Worm (Caenorhabditis elegans) whole organism, L4 larva: ENCODE data around the gene F18A1.1.

Experiments used
- D1046.2 ChIP-seq: fragments of 200-800 bp; sonication (Bioruptor generic); IDR thresholded peaks from 2 replicates; pipeline ENCODE4 v1.3.6; 2022; ENCODE audit warnings: missing genetic modification characterization, missing compliant biosample characterization
- F10B5.3 ChIP-seq: sonication (generic microtip); optimal IDR thresholded peaks from 2 replicates; lab custom pipeline; 2016; ENCODE audit warnings: mild to moderate bottlenecking, missing genetic modification characterization, missing compliant biosample characterization
- F49E8.2 ChIP-seq: sonication (generic microtip); optimal IDR thresholded peaks from 2 replicates; lab custom pipeline; 2016; ENCODE audit warnings: missing compliant biosample characterization, mild to moderate bottlenecking, missing genetic modification characterization, borderline replicate concordance
- R02D3.7 ChIP-seq: fragments of 150-350 bp; sonication (generic microtip); optimal IDR thresholded peaks from 3 replicates; lab custom pipeline; 2014; ENCODE audit warnings: missing biosample characterization, missing genetic modification characterization
- Y48G9A.11 ChIP-seq: fragments of 200-800 bp; sonication (Bioruptor generic); IDR thresholded peaks from 2 replicates; pipeline ENCODE4 v1.3.6; 2022; ENCODE audit warnings: missing genetic modification reagents, missing genetic modification characterization, missing compliant biosample characterization
- Y5F2A.4 ChIP-seq: fragments of 200-800 bp; sonication (Bioruptor generic); optimal IDR thresholded peaks from 2 replicates; lab custom pipeline; 2018; ENCODE audit warnings: mild to moderate bottlenecking, missing genetic modification characterization, missing compliant biosample characterization
- ZK337.2 ChIP-seq: fragments of 200-800 bp; sonication (Bioruptor generic); IDR thresholded peaks from 2 replicates; pipeline ENCODE4 v1.3.6; 2022; ENCODE audit warnings: missing genetic modification reagents, missing genetic modification characterization, missing compliant biosample characterization
- aha-1 ChIP-seq: fragments of 150-350 bp; peaks from one replicate; lab custom pipeline; 2014; ENCODE audit warnings: missing biosample characterization, missing genetic modification characterization
- ceh-20 ChIP-seq: fragments of 200-800 bp; sonication (Bioruptor generic); IDR thresholded peaks from 2 replicates; pipeline ENCODE4 v1.3.6; 2022; ENCODE audit warnings: missing genetic modification reagents, missing genetic modification characterization, missing compliant biosample characterization
- ceh-32 ChIP-seq: sonication (generic microtip); optimal IDR thresholded peaks from 2 replicates; lab custom pipeline; 2016; ENCODE audit warnings: mild to moderate bottlenecking, missing genetic modification characterization, missing compliant biosample characterization; ENCODE audit not compliant: poor library complexity
- ctbp-1 ChIP-seq: fragments of 200-800 bp; sonication (Bioruptor generic); IDR thresholded peaks from 2 replicates; pipeline ENCODE4 v1.3.6; 2022; ENCODE audit warnings: missing genetic modification reagents, missing genetic modification characterization, missing compliant biosample characterization
- daf-19 ChIP-seq: fragments of 200-800 bp; sonication (Bioruptor generic); conservative IDR thresholded peaks from 2 replicates; pipeline ENCODE4 v1.3.6; 2022; ENCODE audit warnings: missing genetic modification characterization, missing compliant biosample characterization
- dmd-9 ChIP-seq: fragments of 200-800 bp; sonication (Bioruptor generic); IDR thresholded peaks from 2 replicates; pipeline ENCODE4 v1.3.6; 2022; ENCODE audit warnings: missing genetic modification reagents, missing genetic modification characterization, missing compliant biosample characterization
- dpl-1 ChIP-seq: fragments of 150-350 bp; optimal IDR thresholded peaks from 2 replicates; lab custom pipeline; 2014; ENCODE audit warnings: missing biosample characterization, missing genetic modification reagents, missing genetic modification characterization
- dve-1 ChIP-seq: sonication (generic microtip); optimal IDR thresholded peaks from 2 replicates; lab custom pipeline; 2017; ENCODE audit warnings: antibody characterized with exemption, mild to moderate bottlenecking, missing genetic modification characterization, missing compliant biosample characterization; ENCODE audit not compliant: insufficient read depth
- fkh-10 ChIP-seq: fragments of 150-350 bp; optimal IDR thresholded peaks from 2 replicates; lab custom pipeline; 2014; ENCODE audit warnings: missing biosample characterization, missing genetic modification reagents, missing genetic modification characterization
- hlh-11 ChIP-seq: fragments of 200-800 bp; sonication (Bioruptor generic); optimal IDR thresholded peaks from 2 replicates; lab custom pipeline; 2018; ENCODE audit warnings: mild to moderate bottlenecking, missing genetic modification characterization, missing compliant biosample characterization
- hlh-30 ChIP-seq: sonication (generic microtip); optimal IDR thresholded peaks from 2 replicates; lab custom pipeline; 2017; ENCODE audit warnings: antibody characterized with exemption, mild to moderate bottlenecking, missing genetic modification characterization, missing compliant biosample characterization; ENCODE audit not compliant: insufficient read depth
- lin-13 ChIP-seq: fragments of 150-350 bp; optimal IDR thresholded peaks from 2 replicates; lab custom pipeline; 2014; ENCODE audit warnings: missing biosample characterization, missing genetic modification reagents, missing genetic modification characterization
- lin-38 ChIP-seq: fragments of 200-800 bp; sonication (Bioruptor generic); IDR thresholded peaks from 2 replicates; pipeline ENCODE4 v1.3.6; 2022; ENCODE audit warnings: missing genetic modification reagents, missing genetic modification characterization, missing compliant biosample characterization
- lin-39 ChIP-seq: fragments of 150-350 bp; optimal IDR thresholded peaks from 2 replicates; lab custom pipeline; 2014; ENCODE audit warnings: missing biosample characterization, missing genetic modification reagents, missing genetic modification characterization
- lsy-2 ChIP-seq, 2 experiments: fragments of 150-350 bp in 1 of 2; sonication (generic microtip) in 1 of 2; optimal IDR thresholded peaks; 2 replicates each; lab custom pipeline; 2014 to 2017; ENCODE audit warnings: missing biosample characterization in 2 of 2, missing genetic modification characterization in 2 of 2
- madf-5 ChIP-seq, 2 experiments: fragments of 200-800 bp; sonication (Bioruptor generic); IDR thresholded peaks; 2 replicates each; pipeline ENCODE4 v1.3.6; 2022; ENCODE audit warnings: missing compliant biosample characterization in 2 of 2, missing genetic modification characterization in 2 of 2
- mdt-29 ChIP-seq: fragments of 200-800 bp; sonication (Bioruptor generic); IDR thresholded peaks from 2 replicates; pipeline ENCODE4 v1.3.6; 2022; ENCODE audit warnings: missing genetic modification reagents, missing genetic modification characterization, missing compliant biosample characterization
- mep-1 ChIP-seq: fragments of 150-350 bp; sonication (generic microtip); optimal IDR thresholded peaks from 3 replicates; lab custom pipeline; 2014; ENCODE audit warnings: missing biosample characterization, missing genetic modification characterization
- mes-2 ChIP-seq: sonication (generic microtip); optimal IDR thresholded peaks from 2 replicates; lab custom pipeline; 2016; ENCODE audit warnings: missing genotype, mild to moderate bottlenecking, missing genetic modification characterization, missing compliant biosample characterization; ENCODE audit not compliant: poor library complexity, severe bottlenecking
- mxl-2 ChIP-seq: fragments of 200-800 bp; sonication (Bioruptor generic); conservative IDR thresholded peaks from 2 replicates; pipeline ENCODE4 v1.3.6; 2022; ENCODE audit warnings: missing genetic modification reagents, missing genetic modification characterization, missing compliant biosample characterization
- nhr-10 ChIP-seq: fragments of 150-350 bp; optimal IDR thresholded peaks from 2 replicates; lab custom pipeline; 2014; ENCODE audit warnings: missing biosample characterization, missing genetic modification characterization
- nhr-28 ChIP-seq: fragments of 150-350 bp; optimal IDR thresholded peaks from 2 replicates; lab custom pipeline; 2014; ENCODE audit warnings: missing biosample characterization, missing genetic modification characterization
- nhr-6 ChIP-seq: fragments of 150-350 bp; optimal IDR thresholded peaks from 2 replicates; lab custom pipeline; 2014; ENCODE audit warnings: missing biosample characterization, missing genetic modification characterization
- nhr-76 ChIP-seq: fragments of 150-350 bp; optimal IDR thresholded peaks from 2 replicates; lab custom pipeline; 2014; ENCODE audit warnings: missing biosample characterization, missing genetic modification characterization
- pha-4 ChIP-seq, 2 experiments: fragments of 150-350 bp in 1 of 2; fragments of 200-800 bp in 1 of 2; sonication (Bioruptor generic) in 1 of 2; IDR thresholded peaks in 1 of 2; optimal IDR thresholded peaks in 1 of 2; 2 replicates each; pipeline versions ENCODE4 v1.3.6 to Lab custom; 2014 to 2022; ENCODE audit warnings: missing genetic modification characterization in 2 of 2, missing genetic modification reagents in 2 of 2, missing biosample characterization in 1 of 2, missing compliant biosample characterization in 1 of 2
- rbr-2 ChIP-seq: sonication (generic microtip); optimal IDR thresholded peaks from 2 replicates; lab custom pipeline; 2016; ENCODE audit warnings: missing genotype, missing genetic modification characterization, missing compliant biosample characterization
- sdz-12 ChIP-seq: fragments of 200-800 bp; sonication (Bioruptor generic); optimal IDR thresholded peaks from 2 replicates; lab custom pipeline; 2018; ENCODE audit warnings: mild to moderate bottlenecking, missing genetic modification characterization, missing compliant biosample characterization
- snpc-1.2 ChIP-seq: fragments of 200-800 bp; sonication (Bioruptor generic); IDR thresholded peaks from 2 replicates; pipeline ENCODE4 v1.3.6; 2022; ENCODE audit warnings: missing genetic modification reagents, missing genetic modification characterization, missing compliant biosample characterization
- tag-97 ChIP-seq: fragments of 200-800 bp; sonication (Bioruptor generic); IDR thresholded peaks from 2 replicates; pipeline ENCODE4 v1.3.6; 2022; ENCODE audit warnings: missing genetic modification characterization, missing compliant biosample characterization
- unc-130 ChIP-seq: sonication (generic microtip); optimal IDR thresholded peaks from 2 replicates; lab custom pipeline; 2016; ENCODE audit warnings: missing genetic modification reagents, missing genetic modification characterization, missing compliant biosample characterization
- unc-62 ChIP-seq, 3 experiments: fragments of 150-350 bp in 1 of 3; sonication (generic microtip); optimal IDR thresholded peaks in 2 of 3; peaks in 1 of 3; 1 replicate in 1 of 3; 2 replicates in 2 of 3; lab custom pipeline; 2014 to 2017; ENCODE audit warnings: missing biosample characterization in 3 of 3, missing genetic modification characterization in 3 of 3, missing genetic modification reagents in 3 of 3, missing genotype in 1 of 3
- vab-7 ChIP-seq: fragments of 200-800 bp; sonication (Bioruptor generic); IDR thresholded peaks from 2 replicates; pipeline ENCODE4 v1.3.6; 2022; ENCODE audit warnings: missing genetic modification reagents, missing genetic modification characterization, missing compliant biosample characterization
- zag-1 ChIP-seq: fragments of 150-350 bp; optimal IDR thresholded peaks from 2 replicates; lab custom pipeline; 2014; ENCODE audit warnings: missing biosample characterization, missing genetic modification characterization
- ztf-11 ChIP-seq: fragments of 150-350 bp; optimal IDR thresholded peaks from 2 replicates; lab custom pipeline; 2014; ENCODE audit warnings: missing biosample characterization, missing genetic modification characterization

F18A1.1 gene

DNA sequence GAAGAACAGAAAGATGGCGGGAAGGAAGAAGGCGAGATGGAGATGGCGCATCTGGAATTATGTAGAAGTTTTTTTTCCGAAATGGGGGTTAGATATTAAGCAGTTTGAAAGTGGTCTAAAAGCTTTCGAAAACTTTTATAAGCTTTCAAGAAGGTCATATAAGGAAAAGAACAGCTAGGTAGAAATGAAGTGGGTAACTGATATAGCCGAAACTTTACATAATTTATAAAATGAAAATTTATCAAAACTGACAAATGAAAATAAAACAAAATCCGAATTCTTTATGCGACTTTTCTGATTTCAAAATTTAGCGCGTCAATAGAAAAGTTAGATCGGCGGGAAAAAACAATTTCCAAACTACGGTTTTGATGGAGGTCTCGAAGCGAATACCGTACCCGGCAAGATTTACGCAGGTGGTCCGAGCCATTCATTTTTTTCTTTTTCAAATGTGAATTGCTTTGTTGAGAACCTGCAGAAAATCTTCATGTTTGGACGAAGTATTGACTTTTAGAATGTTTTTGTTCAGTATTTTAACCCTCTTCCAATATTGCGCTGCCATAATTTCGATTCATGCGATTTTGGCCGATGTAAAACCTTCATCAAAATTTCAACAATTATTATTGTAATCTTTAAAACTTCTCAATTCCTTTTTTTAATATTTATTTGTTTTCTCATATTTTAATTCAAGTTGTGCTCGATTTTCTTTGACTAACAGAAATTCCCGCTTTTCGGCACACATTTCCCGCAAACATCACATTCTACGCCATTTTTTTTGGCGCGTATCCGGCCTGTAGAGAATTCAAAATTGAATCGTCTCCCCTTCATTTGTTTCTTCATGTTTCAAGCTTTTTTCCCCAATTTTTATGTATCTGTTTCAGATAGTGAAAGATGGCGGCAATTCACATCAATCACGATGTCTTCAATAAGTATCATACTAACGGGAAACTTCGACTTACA lies 20.7 kb upstream of the F18A1.1 start, which contains the start of the genes F18A1.7 and rpa-1:
Gene F18A1.7, minus strand, starts transcription at position 51 of the 957 bp plus-strand sequence.
Gene rpa-1, plus strand, starts transcription at position 879 of the 957 bp plus-strand sequence.
- TF ChIP-seq mes-2 (tag; lab: Kevin White, UChicago) (peak; percentile 55), dpl-1 (GFP tag; lab: Kevin White, UChicago) (peak; percentile 73), unc-130 (GFP tag; lab: Kevin White, UChicago) (peak; percentile 72), lin-39 (tag; lab: Kevin White, UChicago) (no peak), R02D3.7 (tag; lab: Kevin White, UChicago) (peak; percentile 58), Y48G9A.11 (peak; percentile 43; the same call in 1 of the 2 replicates), F49E8.2 (peak; percentile 44), lin-38 (GFP tag; lab: Robert Waterston, UW) (peak; percentile 68), mdt-29 (GFP tag; lab: Robert Waterston, UW) (no peak), lsy-2 (tag; optimal IDR thresholded peaks at IDR 0.05; lab: Kevin White, UChicago) (peak in 1 of 2 experiments; percentile 23), aha-1 (tag; lab: Kevin White, UChicago) (peak; percentile 88), tag-97 (GFP tag; lab: Robert Waterston, UW) (no peak), hlh-30 (tag; lab: Kevin White, UChicago) (peak; percentile 13)

DNA sequence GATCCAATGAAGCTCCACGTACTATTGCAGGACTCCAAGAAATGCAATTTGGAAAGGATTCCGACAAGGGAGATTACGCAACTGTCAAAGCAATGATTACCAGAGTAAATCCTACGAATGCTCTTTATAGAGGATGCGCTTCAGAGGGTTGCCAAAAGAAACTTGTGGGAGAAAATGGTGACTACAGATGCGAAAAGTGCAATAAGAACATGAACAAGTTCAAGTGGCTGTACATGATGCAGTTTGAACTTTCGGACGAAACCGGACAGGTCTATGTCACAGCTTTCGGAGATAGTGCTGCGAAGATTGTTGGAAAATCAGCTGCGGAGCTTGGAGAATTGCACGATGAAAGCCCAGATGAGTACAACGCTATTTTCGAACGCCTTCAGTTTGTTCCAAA lies 18.4 kb upstream of the F18A1.1 start:
- peak; percentile 88 for TF ChIP-seq aha-1 (tag; lab: Kevin White, UChicago)
- TF ChIP-seq dpl-1 (GFP tag; lab: Kevin White, UChicago): no peak
- TF ChIP-seq dmd-9: no peak
- peak in 1 of 2 experiments; percentile 95 for TF ChIP-seq unc-62 (GFP tag; optimal IDR thresholded peaks at IDR 0.05 in 1 of 2; lab: Kevin White, UChicago)
- no peak for TF ChIP-seq unc-62 (tag; optimal IDR thresholded peaks at IDR 0.05; lab: Kevin White, UChicago)
- TF ChIP-seq ceh-32 (tag; lab: Kevin White, UChicago): no peak
- no peak for TF ChIP-seq sdz-12 (GFP tag; lab: Kevin White, UChicago)
- TF ChIP-seq, all 104 proteins: peak for 2

DNA sequence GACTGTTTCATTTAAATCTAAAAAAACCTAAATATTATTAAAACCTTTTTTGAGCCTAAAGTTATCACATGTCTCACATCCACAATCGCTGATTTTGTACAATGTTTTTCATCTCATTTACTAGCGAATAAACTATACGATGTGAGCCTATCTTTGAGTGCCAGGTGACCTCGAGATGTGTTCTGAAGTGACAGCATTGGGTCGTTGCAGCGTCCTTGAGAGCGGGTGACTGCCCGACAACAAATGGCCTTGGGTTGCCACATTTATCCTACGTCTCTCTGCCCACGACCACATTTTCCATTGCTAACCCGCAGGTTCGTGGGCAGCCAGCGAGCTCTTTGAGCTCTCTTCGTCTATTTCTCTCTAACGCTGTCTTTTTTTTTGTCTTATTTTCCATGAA lies 17.7 kb upstream of the F18A1.1 start, which contains the start of gene lir-2:
Gene lir-2, plus strand, starts transcription at position 301 of the 400 bp plus-strand sequence.
- no peak for TF ChIP-seq nhr-6
- no peak for TF ChIP-seq vab-7 (GFP tag; lab: Robert Waterston, UW)
- no peak for TF ChIP-seq F10B5.3
- TF ChIP-seq ctbp-1 (GFP tag; lab: Robert Waterston, UW): no peak
- no peak for TF ChIP-seq nhr-10 (tag; lab: Kevin White, UChicago)
- no peak for TF ChIP-seq zag-1 (tag; lab: Kevin White, UChicago)
- no peak for TF ChIP-seq nhr-28
- TF ChIP-seq ceh-32 (tag; lab: Kevin White, UChicago): no peak
- TF ChIP-seq Y5F2A.4 (GFP tag; lab: Kevin White, UChicago): no peak
- TF ChIP-seq mep-1 (tag; lab: Kevin White, UChicago): peak; percentile 17
- TF ChIP-seq madf-5 (GFP tag; IDR thresholded peaks at IDR 0.05; lab: Robert Waterston, UW): no peak
- TF ChIP-seq snpc-1.2: no peak
- TF ChIP-seq D1046.2 (GFP tag; lab: Robert Waterston, UW): no peak
- TF ChIP-seq hlh-30 (tag; lab: Kevin White, UChicago): peak; percentile 17
- TF ChIP-seq nhr-76 (tag; lab: Kevin White, UChicago): no peak
- TF ChIP-seq hlh-11 (tag; lab: Kevin White, UChicago): no peak

DNA sequence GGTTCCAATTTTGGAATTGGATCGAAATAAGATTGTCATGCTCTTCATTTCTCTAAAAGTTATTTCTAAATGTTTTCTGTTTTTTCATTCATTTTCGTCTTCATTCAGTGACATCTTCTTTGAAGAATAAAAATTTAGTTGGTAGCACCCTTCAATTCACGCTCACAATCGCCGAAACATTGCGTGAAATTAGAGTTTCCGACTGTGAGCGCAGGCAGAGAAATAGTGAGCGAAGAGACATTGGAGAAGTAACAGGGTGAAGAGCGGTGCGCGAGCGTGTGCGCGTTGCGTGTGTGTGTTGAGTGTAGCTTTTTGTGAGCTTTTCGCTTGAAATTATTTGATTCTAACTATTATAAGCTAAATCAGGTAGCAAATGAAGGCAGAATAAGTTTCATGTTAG lies 15.3 kb upstream of the F18A1.1 start:
- TF ChIP-seq lin-13 (peak; percentile 53), unc-62 (GFP tag; optimal IDR thresholded peaks at IDR 0.05 in 1 of 2; lab: Kevin White, UChicago) (peak in 1 of 2 experiments; percentile 28), unc-62 (tag; optimal IDR thresholded peaks at IDR 0.05; lab: Kevin White, UChicago) (no peak), daf-19 (no peak), fkh-10 (GFP tag; lab: Kevin White, UChicago) (no peak), zag-1 (tag; lab: Kevin White, UChicago) (no peak), mxl-2 (GFP tag; lab: Robert Waterston, UW) (no peak), pha-4 (GFP tag; IDR thresholded peaks at IDR 0.05; lab: Robert Waterston, UW) (no peak), pha-4 (tag; optimal IDR thresholded peaks at IDR 0.05; lab: Kevin White, UChicago) (no peak), ZK337.2 (GFP tag; lab: Robert Waterston, UW) (no peak), nhr-10 (tag; lab: Kevin White, UChicago) (no peak), mes-2 (tag; lab: Kevin White, UChicago) (peak; percentile 63), ceh-20 (no peak), ztf-11 (no peak), nhr-76 (tag; lab: Kevin White, UChicago) (no peak), dve-1 (tag; lab: Kevin White, UChicago) (peak; percentile 50), rbr-2 (tag; lab: Kevin White, UChicago) (peak; percentile 48)
